Worm (Caenorhabditis elegans) whole organism, L1 larva: ENCODE data around the gene cbd-1.
A peak's percentile ranks its signal among the peaks of the same experiment; 100 is the strongest.
"Not testable (repeated sequence)": the region's sequence is repeated elsewhere in the genome, so short reads cannot be mapped to it uniquely, and the experiment has no call there.

Experiments used
- C04F5.9 ChIP-seq: sonication (generic microtip); optimal IDR thresholded peaks from 2 replicates; lab custom pipeline; 2016; ENCODE audit warnings: missing genetic modification characterization, missing compliant biosample characterization
- C16A3.4 ChIP-seq: fragments of 150-350 bp; optimal IDR thresholded peaks from 2 replicates; lab custom pipeline; 2014; ENCODE audit warnings: missing biosample characterization, missing genetic modification characterization
- ceh-82 ChIP-seq, 3 experiments: fragments of 150-350 bp in 1 of 3; sonication (generic microtip) in 2 of 3; optimal IDR thresholded peaks; 2 replicates each; lab custom pipeline; 2014 to 2017; ENCODE audit warnings: missing biosample characterization in 3 of 3, missing genetic modification characterization in 3 of 3
- ceh-88 ChIP-seq: fragments of 200-800 bp; sonication (Bioruptor generic); IDR thresholded peaks from 2 replicates; pipeline ENCODE4 v1.3.6; 2022; ENCODE audit warnings: missing genetic modification characterization, missing compliant biosample characterization
- dpl-1 ChIP-seq, 3 experiments: fragments of 150-350 bp in 2 of 3; sonication (generic microtip) in 1 of 3; optimal IDR thresholded peaks; 2 replicates each; lab custom pipeline; 2014 to 2017; ENCODE audit warnings: missing biosample characterization in 3 of 3, missing genetic modification characterization in 3 of 3, missing genetic modification reagents in 3 of 3
- dsc-1 ChIP-seq: sonication (generic microtip); optimal IDR thresholded peaks from 2 replicates; lab custom pipeline; 2016; ENCODE audit warnings: mild to moderate bottlenecking, missing genetic modification characterization, missing compliant biosample characterization
- efl-1 ChIP-seq, 4 experiments: fragments of 150-350 bp; optimal IDR thresholded peaks in 3 of 4; peaks in 1 of 4; 1 replicate in 1 of 4; 2 replicates in 3 of 4; lab custom pipeline; 2014; ENCODE audit warnings: missing biosample characterization in 2 of 4, missing genetic modification characterization in 2 of 4, missing genetic modification reagents in 2 of 4
- egl-13 ChIP-seq: sonication (generic microtip); optimal IDR thresholded peaks from 2 replicates; lab custom pipeline; 2016; ENCODE audit warnings: missing genotype, missing genetic modification reagents, missing genetic modification characterization, missing compliant biosample characterization
- fkh-10 ChIP-seq: sonication (generic microtip); optimal IDR thresholded peaks from 2 replicates; lab custom pipeline; 2017; ENCODE audit warnings: missing biosample characterization, missing genetic modification reagents, missing genetic modification characterization
- fkh-8 ChIP-seq: sonication (generic microtip); optimal IDR thresholded peaks from 2 replicates; lab custom pipeline; 2016; ENCODE audit warnings: mild to moderate bottlenecking, missing genetic modification characterization, missing compliant biosample characterization
- fos-1 ChIP-seq: fragments of 150-350 bp; optimal IDR thresholded peaks from 2 replicates; lab custom pipeline; 2014; ENCODE audit warnings: missing biosample characterization, missing genetic modification characterization
- grh-1 ChIP-seq: fragments of 200-800 bp; sonication (Bioruptor generic); IDR thresholded peaks from 2 replicates; pipeline ENCODE4 v1.3.6; 2022; ENCODE audit warnings: missing genetic modification reagents, missing genetic modification characterization, missing compliant biosample characterization
- hlh-4 ChIP-seq: sonication (generic microtip); optimal IDR thresholded peaks from 2 replicates; lab custom pipeline; 2016; ENCODE audit warnings: mild to moderate bottlenecking, missing genetic modification characterization, missing compliant biosample characterization
- isw-1 ChIP-seq: fragments of 200-800 bp; sonication (Bioruptor generic); IDR thresholded peaks from 2 replicates; pipeline ENCODE4 v1.3.6; 2022; ENCODE audit warnings: missing genetic modification characterization, missing compliant biosample characterization
- lin-14 ChIP-seq: fragments of 200-800 bp; sonication (Bioruptor generic); optimal IDR thresholded peaks from 2 replicates; lab custom pipeline; 2018; ENCODE audit warnings: mild to moderate bottlenecking, missing genetic modification characterization, moderate library complexity, missing compliant biosample characterization
- lsy-2 ChIP-seq, 2 experiments: fragments of 150-350 bp; optimal IDR thresholded peaks; 2 replicates each; lab custom pipeline; 2014; ENCODE audit warnings: missing biosample characterization in 2 of 2, missing genetic modification characterization in 2 of 2
- mab-9 ChIP-seq: fragments of 200-800 bp; sonication (Bioruptor generic); IDR thresholded peaks from 2 replicates; pipeline ENCODE4 v1.3.6; 2022; ENCODE audit warnings: missing genetic modification reagents, missing genetic modification characterization, missing compliant biosample characterization
- nhr-11 ChIP-seq: fragments of 150-350 bp; optimal IDR thresholded peaks from 2 replicates; lab custom pipeline; 2014; ENCODE audit warnings: missing biosample characterization, missing genetic modification characterization
- nhr-12 ChIP-seq: sonication (generic microtip); optimal IDR thresholded peaks from 2 replicates; lab custom pipeline; 2017; ENCODE audit warnings: missing biosample characterization, missing genetic modification characterization
- nhr-47 ChIP-seq: sonication (generic microtip); optimal IDR thresholded peaks from 2 replicates; lab custom pipeline; 2016; ENCODE audit warnings: mild to moderate bottlenecking, missing genetic modification characterization, moderate library complexity, missing compliant biosample characterization
- nhr-71 ChIP-seq: sonication (generic microtip); optimal IDR thresholded peaks from 2 replicates; lab custom pipeline; 2016; ENCODE audit warnings: mild to moderate bottlenecking, missing genetic modification characterization, moderate library complexity, missing compliant biosample characterization
- nhr-76 ChIP-seq: sonication (generic microtip); optimal IDR thresholded peaks from 2 replicates; lab custom pipeline; 2017; ENCODE audit warnings: missing biosample characterization, missing genetic modification characterization
- nhr-84 ChIP-seq: sonication (generic microtip); optimal IDR thresholded peaks from 2 replicates; lab custom pipeline; 2017; ENCODE audit warnings: missing biosample characterization, missing genetic modification characterization
- nhr-90 ChIP-seq: sonication (generic microtip); optimal IDR thresholded peaks from 2 replicates; lab custom pipeline; 2016; ENCODE audit warnings: mild to moderate bottlenecking, missing genetic modification characterization, missing compliant biosample characterization; ENCODE audit not compliant: poor library complexity
- snpc-4 ChIP-seq: fragments of 150-350 bp; optimal IDR thresholded peaks from 2 replicates; lab custom pipeline; 2014; ENCODE audit warnings: missing biosample characterization, missing genetic modification characterization
- sox-4 ChIP-seq: sonication (generic microtip); optimal IDR thresholded peaks from 2 replicates; lab custom pipeline; 2016; ENCODE audit warnings: missing genetic modification characterization, missing compliant biosample characterization
- sptf-1 ChIP-seq: fragments of 150-350 bp; optimal IDR thresholded peaks from 2 replicates; lab custom pipeline; 2014; ENCODE audit warnings: missing biosample characterization, missing genetic modification characterization
- swsn-7 ChIP-seq: sonication (generic microtip); optimal IDR thresholded peaks from 2 replicates; lab custom pipeline; 2016; ENCODE audit warnings: missing genetic modification characterization, missing compliant biosample characterization
- tbx-2 ChIP-seq: sonication (generic microtip); optimal IDR thresholded peaks from 2 replicates; lab custom pipeline; 2016; ENCODE audit warnings: missing genetic modification characterization, missing compliant biosample characterization
- unc-130 ChIP-seq: fragments of 150-350 bp; optimal IDR thresholded peaks from 2 replicates; lab custom pipeline; 2017; ENCODE audit warnings: missing biosample characterization, missing genetic modification characterization, inconsistent platforms
- unc-86 ChIP-seq: sonication (generic microtip); optimal IDR thresholded peaks from 2 replicates; lab custom pipeline; 2016; ENCODE audit warnings: missing genetic modification characterization, missing compliant biosample characterization
- unc-98 ChIP-seq: fragments of 200-800 bp; sonication (Bioruptor generic); IDR thresholded peaks from 2 replicates; pipeline ENCODE4 v1.3.6; 2022; ENCODE audit warnings: missing genetic modification characterization, missing compliant biosample characterization
- vab-15 ChIP-seq: sonication (generic microtip); optimal IDR thresholded peaks from 2 replicates; lab custom pipeline; 2017; ENCODE audit warnings: missing genotype, mild to moderate bottlenecking, missing genetic modification characterization, missing compliant biosample characterization
- zag-1 ChIP-seq: fragments of 150-350 bp; optimal IDR thresholded peaks from 2 replicates; lab custom pipeline; 2014; ENCODE audit warnings: missing biosample characterization, missing genetic modification characterization
- ztf-11 ChIP-seq, 2 experiments: sonication (generic microtip); optimal IDR thresholded peaks; 2 replicates each; lab custom pipeline; 2016 to 2017; ENCODE audit warnings: missing genetic modification characterization in 2 of 2, missing biosample characterization in 1 of 2, missing compliant biosample characterization in 1 of 2

The cbd-1 gene

DNA sequence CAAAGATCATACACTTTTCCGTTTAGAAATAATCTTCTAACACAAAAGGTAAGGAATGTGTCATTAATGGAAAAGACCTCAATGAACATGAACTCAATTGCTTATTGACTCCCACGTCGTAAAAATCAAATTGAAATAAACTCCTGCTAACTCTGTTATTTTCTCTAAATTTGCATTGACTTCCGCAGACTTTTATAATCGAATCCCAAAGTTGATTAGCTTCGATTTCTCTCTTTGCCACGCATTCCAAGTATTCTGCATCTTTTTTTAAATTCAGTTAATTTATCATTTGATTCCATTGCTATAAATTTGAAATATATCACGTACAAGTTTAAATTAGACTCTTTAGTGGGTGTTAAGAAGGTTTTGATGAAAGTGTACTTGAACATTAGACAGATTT lies 15.9 kb downstream of the cbd-1 start:
- TF ChIP-seq nhr-47 (tag; lab: Kevin White, UChicago) = peak; percentile 81
- TF ChIP-seq egl-13 (tag; lab: Kevin White, UChicago) = peak; percentile 74
- no peak for TF ChIP-seq tbx-2 (tag; lab: Kevin White, UChicago)
- TF ChIP-seq swsn-7 (tag; lab: Kevin White, UChicago) = peak; percentile 29
- TF ChIP-seq lsy-2 (tag; optimal IDR thresholded peaks at IDR 0.05; lab: Kevin White, UChicago) = peak in 1 of 2 experiments; percentile 29
- TF ChIP-seq dpl-1 (GFP tag; optimal IDR thresholded peaks at IDR 0.05; lab: Kevin White, UChicago) = no peak
- TF ChIP-seq fkh-8 (tag; lab: Kevin White, UChicago) = peak; percentile 63
- peak; percentile 49 for TF ChIP-seq lin-14 (GFP tag; lab: Kevin White, UChicago)
- peak; percentile 30 for TF ChIP-seq dsc-1 (tag; lab: Kevin White, UChicago)
- TF ChIP-seq nhr-71 = peak; percentile 70
- TF ChIP-seq, all 84 proteins: peak for 8

DNA sequence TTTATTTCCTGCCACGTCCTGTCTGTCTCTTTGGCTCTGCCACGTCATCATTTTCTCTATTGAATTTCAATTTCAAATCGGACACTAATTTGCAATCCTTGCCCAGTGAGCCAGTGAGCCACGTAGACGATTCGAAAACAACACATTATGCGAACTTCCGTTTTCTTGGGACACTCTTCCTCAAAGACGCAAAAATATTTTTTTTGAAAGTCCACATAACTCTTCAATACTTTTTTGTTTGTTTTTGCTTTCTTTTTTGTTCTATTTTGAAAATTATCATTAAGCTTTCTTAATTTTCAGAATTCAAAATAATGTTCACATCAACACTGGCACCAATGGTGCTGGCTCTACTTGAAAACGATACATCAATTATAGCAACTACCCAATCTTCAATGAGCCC lies 21.5 kb downstream of the cbd-1 start, which contains the start of gene tag-89:
Gene tag-89 (plus strand): TSS at position 301 of the 400 bp plus-strand sequence.
- TF ChIP-seq fos-1 (tag; lab: Kevin White, UChicago) (no peak), dpl-1 (GFP tag; optimal IDR thresholded peaks at IDR 0.05; lab: Kevin White, UChicago) (no peak), fkh-8 (tag; lab: Kevin White, UChicago) (no peak), nhr-12 (tag; lab: Kevin White, UChicago) (no peak), fkh-10 (GFP tag; lab: Kevin White, UChicago) (no peak), ztf-11 (tag; optimal IDR thresholded peaks at IDR 0.05; lab: Kevin White, UChicago) (no peak), zag-1 (no peak), C16A3.4 (tag; lab: Kevin White, UChicago) (no peak), ceh-82 (tag; optimal IDR thresholded peaks at IDR 0.05; lab: Kevin White, UChicago) (no peak), sptf-1 (tag; lab: Kevin White, UChicago) (no peak), hlh-4 (tag; lab: Kevin White, UChicago) (no peak), unc-98 (GFP tag; lab: Robert Waterston, UW) (no peak), mab-9 (GFP tag; lab: Robert Waterston, UW) (no peak), snpc-4 (tag; lab: Kevin White, UChicago) (no peak), vab-15 (no peak)
- TF ChIP-seq, all 84 proteins: peak for 0

DNA sequence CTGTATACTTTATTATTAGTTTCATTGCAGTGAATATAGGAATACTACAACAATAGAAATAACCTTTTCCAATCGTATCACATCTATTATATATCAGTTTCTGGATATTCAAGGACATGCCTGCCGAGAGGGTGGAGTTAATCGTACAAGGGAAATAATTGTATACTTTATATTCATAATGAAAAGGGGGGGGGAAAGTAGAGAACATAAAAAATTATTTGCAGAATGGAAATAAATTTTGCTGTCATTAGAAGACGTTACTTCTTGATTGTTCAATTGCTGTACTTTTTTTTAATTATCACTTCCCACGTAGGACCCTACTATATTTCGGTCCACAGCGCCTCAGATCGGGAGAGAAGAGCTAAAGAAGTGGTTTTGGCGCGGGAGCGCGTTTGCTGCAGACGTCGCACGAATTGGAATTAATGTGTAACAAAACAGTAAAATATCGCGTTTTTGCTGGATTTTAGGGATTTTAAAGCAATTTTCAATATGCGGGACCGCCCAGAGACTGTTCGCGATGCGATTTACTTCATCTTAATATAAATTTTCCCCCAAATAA lies 25.6 kb downstream of the cbd-1 start, which contains the start of gene dsl-6:
Gene dsl-6 (minus strand): TSS at position 51 of the 559 bp plus-strand sequence.
- TF ChIP-seq swsn-7 (tag; lab: Kevin White, UChicago); nhr-11; nhr-76 (tag; lab: Kevin White, UChicago): not testable (repeated sequence)

DNA sequence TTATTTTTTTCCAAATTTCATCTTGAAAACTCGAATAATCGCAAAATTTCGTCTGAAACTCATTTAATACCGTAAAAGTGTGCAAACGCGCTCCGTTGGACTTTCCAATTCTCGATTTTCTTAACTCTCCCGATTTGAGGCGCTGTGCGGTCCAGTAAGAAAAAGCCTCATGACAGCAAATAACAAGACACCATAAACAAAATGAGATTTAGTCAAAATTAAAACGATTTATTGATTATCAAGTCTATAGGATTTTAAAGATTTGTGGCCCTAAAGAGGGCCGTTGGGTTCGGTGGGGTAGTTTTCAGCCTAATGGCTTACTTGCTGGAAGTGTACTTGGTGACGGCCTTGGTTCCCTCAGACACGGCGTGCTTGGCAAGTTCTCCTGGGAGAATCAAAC lies 27.3 kb downstream of the cbd-1 start:
- not testable (repeated sequence) for TF ChIP-seq efl-1 (optimal IDR thresholded peaks at IDR 0.05; lab: Kevin White, UChicago)
- TF ChIP-seq efl-1 (GFP tag; optimal IDR thresholded peaks at IDR 0.05 in 1 of 2; lab: Kevin White, UChicago) = peak in 1 of 2 experiments; percentile 24

DNA sequence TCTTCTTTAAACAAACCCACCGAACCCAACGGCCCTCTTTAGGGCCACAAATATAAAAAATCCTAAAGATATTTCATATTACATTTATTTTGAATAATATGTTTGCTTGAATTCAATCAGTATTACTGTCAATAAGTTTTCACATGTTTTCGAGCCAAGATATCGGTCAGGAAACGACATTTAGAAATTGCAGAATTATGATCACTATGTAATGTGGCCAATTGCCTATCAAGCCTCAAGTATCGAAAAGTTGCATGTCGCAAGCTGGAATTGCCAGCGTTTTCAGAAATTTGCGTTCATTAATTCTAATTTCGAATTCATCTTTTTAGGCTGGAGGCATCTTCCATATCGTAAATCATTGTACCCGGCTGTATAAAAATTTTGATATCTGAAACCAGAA lies 28.7 kb downstream of the cbd-1 start:
- TF ChIP-seq isw-1 (GFP tag; lab: Robert Waterston, UW) = no peak
- TF ChIP-seq unc-130 = no peak
- TF ChIP-seq ceh-88 (GFP tag; lab: Robert Waterston, UW) = no peak

DNA sequence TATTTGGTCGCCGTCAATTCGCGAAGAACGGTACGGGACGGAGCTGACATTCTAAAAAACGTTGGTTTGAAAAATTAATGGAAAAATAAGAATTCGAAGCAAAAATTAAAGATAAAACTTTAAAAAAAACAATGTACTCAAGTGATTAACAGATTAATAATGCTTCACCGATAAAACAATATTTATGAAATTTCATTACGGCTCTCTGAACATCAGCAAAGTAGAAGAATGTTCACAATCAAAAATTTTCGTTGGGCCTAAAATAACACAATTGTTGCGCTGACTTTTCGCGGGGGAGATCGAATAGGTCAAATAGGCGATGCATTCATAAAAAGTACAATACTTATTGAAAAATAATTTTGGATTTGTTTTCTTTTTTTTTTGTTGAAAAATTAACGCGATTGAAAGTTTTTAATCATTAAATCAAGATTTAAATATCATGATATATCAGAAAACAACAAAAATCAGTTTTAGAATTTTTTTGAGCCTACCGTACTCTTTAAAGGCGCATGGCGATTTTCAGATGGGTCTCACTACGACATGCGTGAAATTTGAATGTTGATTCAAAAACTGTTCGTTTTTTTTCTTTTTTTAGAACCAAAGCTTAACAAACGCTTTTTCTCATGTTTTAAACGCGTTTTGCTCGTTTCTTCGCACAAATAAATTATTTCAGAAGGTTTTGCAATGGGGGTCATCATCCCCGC lies 30.6 kb downstream of the cbd-1 start, which contains the start of the genes memi-3 and cyp-31A2:
Gene memi-3 (minus strand): TSS at position 51 of the 704 bp plus-strand sequence.
Gene cyp-31A2 (plus strand): TSS at position 674 of the 704 bp plus-strand sequence.
- TF ChIP-seq nhr-90 = no peak
- no peak for TF ChIP-seq hlh-4 (tag; lab: Kevin White, UChicago)
- TF ChIP-seq grh-1 (GFP tag; lab: Robert Waterston, UW) = no peak
- TF ChIP-seq unc-86 (tag; lab: Kevin White, UChicago) = no peak
- TF ChIP-seq nhr-84 (tag; lab: Kevin White, UChicago) = no peak
- TF ChIP-seq C04F5.9 (tag; lab: Kevin White, UChicago) = no peak
- TF ChIP-seq lsy-2 (tag; optimal IDR thresholded peaks at IDR 0.05; lab: Kevin White, UChicago) = no peak
- TF ChIP-seq sox-4 (tag; lab: Kevin White, UChicago) = no peak
